Worm (Caenorhabditis elegans): ENCODE results near the gene mrp-3.

The mrp-3 gene

DNA sequence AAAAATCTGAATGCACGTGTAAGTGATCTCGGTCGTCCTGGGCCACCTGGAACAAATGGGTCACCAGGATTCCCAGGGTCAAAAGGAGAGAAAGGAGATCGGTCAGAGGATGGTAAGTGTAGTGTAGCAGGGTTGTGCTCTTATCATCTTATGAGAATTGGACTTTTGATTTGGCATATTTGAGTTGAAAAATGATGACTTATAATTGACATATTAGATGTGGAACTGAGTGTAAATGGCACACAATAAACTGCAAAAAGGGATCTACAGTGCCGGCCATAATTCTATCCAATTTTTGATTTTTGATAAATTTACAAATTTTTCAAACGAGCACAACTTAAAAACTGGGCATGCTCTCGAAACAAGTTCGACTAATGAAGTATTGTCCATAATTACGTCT, 5.1 kb upstream of the mrp-3 start:
- TF ChIP-seq sea-1 (GFP tag; conservative IDR thresholded peaks at IDR 0.05) (no peak), B0310.2 (tag; optimal IDR thresholded peaks at IDR 0.05) (no peak), aly-1 (tag; optimal IDR thresholded peaks at IDR 0.05) (no peak), hmbx-1 (tag; optimal IDR thresholded peaks at IDR 0.05) (no peak), ets-7 (tag; optimal IDR thresholded peaks at IDR 0.05) (no peak), ama-1 (optimal IDR thresholded peaks at IDR 0.05) (no peak), hmg-4 (GFP tag; optimal IDR thresholded peaks at IDR 0.05) (no peak), hnd-1 (tag; optimal IDR thresholded peaks at IDR 0.05) (no peak), pes-1 (GFP tag; IDR thresholded peaks at IDR 0.05) (no peak), tbx-11 (GFP tag; IDR thresholded peaks at IDR 0.05) (no peak)

DNA sequence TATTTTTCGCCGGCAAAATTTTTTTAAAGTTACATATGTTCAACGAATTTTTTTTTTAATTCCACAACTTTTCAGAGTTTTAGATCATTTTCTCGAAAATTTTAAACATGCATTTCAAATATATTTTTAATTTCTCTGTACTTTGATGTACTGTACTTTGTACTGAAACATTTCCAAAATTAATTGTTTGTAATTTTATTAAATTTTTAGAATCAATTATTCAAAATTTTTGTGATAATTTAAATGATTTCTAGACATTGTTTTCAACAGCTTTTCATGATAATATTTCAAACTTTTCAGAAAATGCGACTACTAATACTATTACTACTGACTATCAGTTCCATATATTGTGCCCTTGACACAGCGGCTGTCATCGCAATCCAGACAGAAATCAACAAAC, 4.6 kb upstream of the mrp-3 start, which contains the start of gene mec-5:
Gene mec-5, plus strand, starts transcription at position 301 of the 400 bp plus-strand sequence.
- TF ChIP-seq flt-1 (GFP tag; IDR thresholded peaks at IDR 0.05), result no peak
- no peak for TF ChIP-seq hnd-1 (tag; optimal IDR thresholded peaks at IDR 0.05)
- TF ChIP-seq hmg-4 (GFP tag; optimal IDR thresholded peaks at IDR 0.05), result no peak
- no peak for TF ChIP-seq ceh-36 (tag; optimal IDR thresholded peaks at IDR 0.05)
- no peak for TF ChIP-seq ama-1 (optimal IDR thresholded peaks at IDR 0.05)
- no peak for TF ChIP-seq B0310.2 (tag; optimal IDR thresholded peaks at IDR 0.05)
- no peak for TF ChIP-seq sea-1 (GFP tag; conservative IDR thresholded peaks at IDR 0.05)
- TF ChIP-seq pes-1 (GFP tag; IDR thresholded peaks at IDR 0.05), result no peak
- TF ChIP-seq ets-7 (tag; optimal IDR thresholded peaks at IDR 0.05), result no peak
- TF ChIP-seq scrt-1 (GFP tag; IDR thresholded peaks at IDR 0.05), result no peak
- TF ChIP-seq hmbx-1 (tag; optimal IDR thresholded peaks at IDR 0.05), result no peak
- TF ChIP-seq F13C5.2 (tag; optimal IDR thresholded peaks at IDR 0.05), result no peak
- TF ChIP-seq tbx-37 (GFP tag; conservative IDR thresholded peaks at IDR 0.05), result no peak
- TF ChIP-seq ceh-13 (GFP tag; optimal IDR thresholded peaks at IDR 0.05), result no peak
- TF ChIP-seq tra-4 (tag; optimal IDR thresholded peaks at IDR 0.05), result no peak
- no peak for TF ChIP-seq aly-1 (tag; optimal IDR thresholded peaks at IDR 0.05)
- TF ChIP-seq tbx-11 (GFP tag; IDR thresholded peaks at IDR 0.05), result no peak

DNA sequence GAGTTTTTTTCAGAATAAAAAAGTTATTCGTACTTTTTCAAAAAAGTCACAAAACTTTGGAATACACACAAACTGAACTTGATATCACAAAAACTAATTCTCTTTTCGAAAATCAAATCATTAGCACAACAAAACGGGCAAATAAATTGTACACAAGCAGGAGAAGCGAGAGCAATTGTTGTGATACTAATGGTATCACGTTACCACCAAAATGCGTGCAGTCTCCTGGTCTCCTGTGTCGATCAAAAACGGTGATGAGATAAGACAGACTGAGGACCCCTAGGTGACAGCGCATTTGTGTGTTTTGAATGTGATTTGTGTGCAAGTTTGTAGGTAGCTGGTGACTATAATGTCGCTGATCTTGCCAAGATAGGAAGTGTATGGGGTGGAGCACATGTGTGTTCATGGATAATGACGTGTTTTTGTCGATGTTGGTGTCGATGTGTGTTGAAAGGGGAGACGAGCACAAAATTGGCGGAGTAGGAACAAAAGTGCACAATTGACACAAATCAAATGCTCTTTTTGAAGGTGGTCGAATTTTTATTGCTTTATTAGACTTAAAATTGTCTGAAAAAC, 723 bp upstream of the mrp-3 start:
- TF ChIP-seq ama-1 (optimal IDR thresholded peaks at IDR 0.05) (no peak), ceh-13 (GFP tag; optimal IDR thresholded peaks at IDR 0.05) (no peak), tbx-11 (GFP tag; IDR thresholded peaks at IDR 0.05) (no peak), scrt-1 (GFP tag; IDR thresholded peaks at IDR 0.05) (no peak), ets-7 (tag; optimal IDR thresholded peaks at IDR 0.05) (no peak), hnd-1 (tag; optimal IDR thresholded peaks at IDR 0.05) (no peak), B0310.2 (tag; optimal IDR thresholded peaks at IDR 0.05) (no peak)

DNA sequence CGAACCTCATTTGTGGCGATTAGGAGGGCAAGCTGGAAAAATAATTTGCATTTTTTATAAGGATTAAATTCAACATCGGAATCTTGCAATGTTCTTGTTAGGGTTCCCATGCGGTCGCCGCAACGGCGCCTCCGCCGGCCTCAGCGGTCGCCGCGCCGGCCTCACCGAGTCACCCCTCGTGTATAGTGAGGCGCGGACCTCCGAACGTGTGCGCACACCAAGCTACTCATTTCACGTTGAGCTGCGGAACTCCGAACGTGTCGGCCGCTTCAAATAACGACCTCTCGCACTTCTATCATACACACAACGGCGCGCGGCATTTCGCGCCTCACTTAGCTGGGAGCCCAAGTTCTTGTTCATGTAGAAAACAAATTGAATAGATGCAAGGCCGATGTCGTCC, 1.3 kb downstream of the mrp-3 start:
- TF ChIP-seq tra-4 (tag; optimal IDR thresholded peaks at IDR 0.05) (no peak), ceh-13 (GFP tag; optimal IDR thresholded peaks at IDR 0.05) (no peak), pes-1 (GFP tag; IDR thresholded peaks at IDR 0.05) (no peak), hmbx-1 (tag; optimal IDR thresholded peaks at IDR 0.05) (no peak), flt-1 (GFP tag; IDR thresholded peaks at IDR 0.05) (no peak), F13C5.2 (tag; optimal IDR thresholded peaks at IDR 0.05) (no peak), hmg-4 (GFP tag; optimal IDR thresholded peaks at IDR 0.05) (no peak), ets-7 (tag; optimal IDR thresholded peaks at IDR 0.05) (no peak), hnd-1 (tag; optimal IDR thresholded peaks at IDR 0.05) (no peak), aly-1 (tag; optimal IDR thresholded peaks at IDR 0.05) (no peak), ama-1 (optimal IDR thresholded peaks at IDR 0.05) (no peak), ceh-36 (tag; optimal IDR thresholded peaks at IDR 0.05) (no peak), tbx-37 (GFP tag; conservative IDR thresholded peaks at IDR 0.05) (no peak), B0310.2 (tag; optimal IDR thresholded peaks at IDR 0.05) (no peak), sea-1 (GFP tag; conservative IDR thresholded peaks at IDR 0.05) (no peak), scrt-1 (GFP tag; IDR thresholded peaks at IDR 0.05) (no peak), tbx-11 (GFP tag; IDR thresholded peaks at IDR 0.05) (no peak)

DNA sequence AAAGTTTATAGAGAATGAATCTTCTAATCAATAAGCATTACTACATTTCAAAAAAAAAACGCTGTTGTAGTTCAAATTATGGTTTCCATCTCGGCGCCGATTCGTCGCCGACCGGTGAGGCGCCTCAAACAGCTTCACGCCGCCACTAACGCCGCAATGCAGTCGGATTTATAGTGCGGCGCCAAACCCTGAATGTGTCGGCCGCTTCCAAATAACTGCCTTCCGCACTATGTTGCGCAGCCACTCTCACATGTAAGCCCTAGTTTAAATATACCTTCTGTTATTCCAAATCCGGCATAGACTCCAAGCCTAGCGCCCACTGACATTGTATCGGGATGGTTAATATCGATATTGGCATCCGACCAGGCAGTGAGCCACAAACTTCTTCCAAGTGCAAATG, 6.3 kb downstream of the mrp-3 start:
- no peak for TF ChIP-seq sea-1 (GFP tag; conservative IDR thresholded peaks at IDR 0.05)
- no peak for TF ChIP-seq ceh-13 (GFP tag; optimal IDR thresholded peaks at IDR 0.05)
- TF ChIP-seq tra-4 (tag; optimal IDR thresholded peaks at IDR 0.05), result no peak
- no peak for TF ChIP-seq B0310.2 (tag; optimal IDR thresholded peaks at IDR 0.05)
- TF ChIP-seq ama-1 (optimal IDR thresholded peaks at IDR 0.05), result no peak
- no peak for TF ChIP-seq hmbx-1 (tag; optimal IDR thresholded peaks at IDR 0.05)
- TF ChIP-seq ceh-36 (tag; optimal IDR thresholded peaks at IDR 0.05), result no peak
- TF ChIP-seq scrt-1 (GFP tag; IDR thresholded peaks at IDR 0.05), result no peak
- TF ChIP-seq hnd-1 (tag; optimal IDR thresholded peaks at IDR 0.05), result no peak
- no peak for TF ChIP-seq F13C5.2 (tag; optimal IDR thresholded peaks at IDR 0.05)
- no peak for TF ChIP-seq tbx-11 (GFP tag; IDR thresholded peaks at IDR 0.05)
- TF ChIP-seq pes-1 (GFP tag; IDR thresholded peaks at IDR 0.05), result no peak
- TF ChIP-seq tbx-37 (GFP tag; conservative IDR thresholded peaks at IDR 0.05), result no peak

DNA sequence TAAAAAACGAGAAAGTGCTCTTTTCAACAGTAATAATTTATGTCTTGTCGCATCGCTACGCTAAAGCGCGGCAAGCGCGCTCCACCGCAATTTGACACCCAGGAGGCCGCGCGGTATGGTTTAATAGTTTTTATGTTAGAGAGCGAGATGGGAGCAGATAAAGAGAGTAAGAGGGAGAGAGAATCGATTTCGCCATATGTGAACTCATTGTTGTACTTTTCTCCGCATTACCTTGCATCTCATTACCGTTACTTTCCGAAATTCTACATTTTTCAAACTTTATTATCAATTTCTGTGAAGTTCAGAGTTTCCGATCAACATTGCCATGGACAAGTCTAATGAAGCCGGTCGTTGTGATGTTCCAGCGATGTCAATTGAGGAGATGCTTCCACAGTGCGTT, 15.7 kb downstream of the mrp-3 start, which contains the start of gene F31B9.3:
Gene F31B9.3, plus strand, starts transcription at position 301 of the 400 bp plus-strand sequence.
- TF ChIP-seq sea-1 (GFP tag; conservative IDR thresholded peaks at IDR 0.05), result no peak
- TF ChIP-seq tra-4 (tag; optimal IDR thresholded peaks at IDR 0.05), result no peak

DNA sequence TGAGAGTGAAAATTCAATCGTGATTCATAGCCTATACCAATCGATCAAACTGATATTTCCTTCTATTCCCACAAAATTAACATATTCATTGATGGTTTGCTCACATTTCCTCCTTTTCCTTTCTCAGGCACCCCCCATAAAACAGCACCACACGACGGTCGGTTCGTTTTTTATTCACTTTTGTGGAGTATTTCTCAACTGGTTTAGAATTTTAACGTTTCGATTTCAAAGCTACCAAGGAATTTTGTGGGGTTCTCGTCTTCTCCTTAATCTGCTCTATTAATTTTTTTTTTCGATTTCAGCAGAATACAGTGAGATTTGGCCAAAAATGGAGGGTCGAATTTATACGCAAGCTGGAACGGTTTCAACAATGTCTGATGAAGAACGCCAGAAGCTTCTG, 19.8 kb downstream of the mrp-3 start, which contains the start of gene F31B9.7:
Gene F31B9.7, plus strand, starts transcription at position 301 of the 400 bp plus-strand sequence.
- no peak for TF ChIP-seq B0310.2 (tag; optimal IDR thresholded peaks at IDR 0.05)
- TF ChIP-seq ama-1 (optimal IDR thresholded peaks at IDR 0.05), result no peak
- no peak for TF ChIP-seq flt-1 (GFP tag; IDR thresholded peaks at IDR 0.05)
- no peak for TF ChIP-seq ceh-36 (tag; optimal IDR thresholded peaks at IDR 0.05)
- TF ChIP-seq tra-4 (tag; optimal IDR thresholded peaks at IDR 0.05), result no peak
- TF ChIP-seq tbx-11 (GFP tag; IDR thresholded peaks at IDR 0.05), result no peak
- TF ChIP-seq aly-1 (tag; optimal IDR thresholded peaks at IDR 0.05), result no peak
- no peak for TF ChIP-seq hmg-4 (GFP tag; optimal IDR thresholded peaks at IDR 0.05)

DNA sequence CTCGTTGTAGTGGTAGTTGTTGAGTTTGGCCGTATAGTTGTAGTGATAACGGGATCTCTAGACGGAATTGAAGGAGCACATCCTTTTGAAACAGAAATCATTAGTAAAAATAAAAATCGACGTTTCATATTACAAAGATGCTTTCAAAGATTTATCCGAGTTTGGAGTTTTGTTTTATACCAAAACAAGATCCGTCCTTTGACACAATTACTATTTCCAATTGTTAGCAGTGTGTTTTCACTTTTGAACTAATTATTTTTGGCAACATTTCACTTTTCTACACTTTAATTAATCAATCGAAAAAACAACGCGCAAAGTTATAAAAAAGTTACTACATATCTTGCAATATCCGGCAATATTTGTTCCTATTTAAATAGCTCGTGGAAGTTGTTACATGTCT, 22.1 kb downstream of the mrp-3 start, which contains the start of the genes F31B9.4 and F31B9.2:
Gene F31B9.4, minus strand, starts transcription at position 101 of the 400 bp plus-strand sequence.
Gene F31B9.2, plus strand, starts transcription at position 368 of the 400 bp plus-strand sequence.
- no peak for TF ChIP-seq ama-1 (optimal IDR thresholded peaks at IDR 0.05)
- no peak for TF ChIP-seq scrt-1 (GFP tag; IDR thresholded peaks at IDR 0.05)
- no peak for TF ChIP-seq F13C5.2 (tag; optimal IDR thresholded peaks at IDR 0.05)
